Worm (Caenorhabditis elegans) whole organism, early embryonic: ENCODE data around the gene srh-31.

Experiments used
- B0310.2 ChIP-seq: sonication (generic microtip); optimal IDR thresholded peaks from 2 replicates; lab custom pipeline; 2016; ENCODE audit warnings: mild to moderate bottlenecking, missing genetic modification characterization, missing compliant biosample characterization
- F13C5.2 ChIP-seq: sonication (generic microtip); optimal IDR thresholded peaks from 2 replicates; lab custom pipeline; 2017; ENCODE audit warnings: mild to moderate bottlenecking, missing genetic modification characterization, inconsistent platforms, missing compliant biosample characterization
- aly-1 ChIP-seq: sonication (generic microtip); optimal IDR thresholded peaks from 2 replicates; lab custom pipeline; 2016; ENCODE audit warnings: missing genetic modification characterization, missing compliant biosample characterization
- ama-1 ChIP-seq: fragments of 150-350 bp; optimal IDR thresholded peaks from 2 replicates; lab custom pipeline; 2014
- ceh-13 ChIP-seq: fragments of 200-800 bp; sonication (Bioruptor generic); optimal IDR thresholded peaks from 2 replicates; lab custom pipeline; 2018; ENCODE audit warnings: mild to moderate bottlenecking, missing genetic modification characterization, missing compliant biosample characterization
- ceh-36 ChIP-seq: sonication (generic microtip); optimal IDR thresholded peaks from 2 replicates; lab custom pipeline; 2016; ENCODE audit warnings: missing genetic modification characterization, inconsistent platforms, missing compliant biosample characterization
- ets-7 ChIP-seq: sonication (generic microtip); optimal IDR thresholded peaks from 2 replicates; lab custom pipeline; 2016; ENCODE audit warnings: missing genotype, missing genetic modification characterization, missing compliant biosample characterization
- flt-1 ChIP-seq: fragments of 200-800 bp; sonication (Bioruptor generic); IDR thresholded peaks from 2 replicates; pipeline ENCODE4 v1.3.6; 2022; ENCODE audit warnings: missing genetic modification characterization, missing compliant biosample characterization
- hmbx-1 ChIP-seq: sonication (generic microtip); optimal IDR thresholded peaks from 2 replicates; lab custom pipeline; 2016; ENCODE audit warnings: mild to moderate bottlenecking, missing genetic modification characterization, missing compliant biosample characterization
- hmg-4 ChIP-seq: fragments of 200-800 bp; sonication (Bioruptor generic); optimal IDR thresholded peaks from 2 replicates; lab custom pipeline; 2018; ENCODE audit warnings: mild to moderate bottlenecking, missing genetic modification characterization, missing compliant biosample characterization
- hnd-1 ChIP-seq: sonication (generic microtip); optimal IDR thresholded peaks from 2 replicates; lab custom pipeline; 2016; ENCODE audit warnings: missing genetic modification characterization, missing compliant biosample characterization
- pes-1 ChIP-seq: fragments of 200-800 bp; sonication (Bioruptor generic); IDR thresholded peaks from 2 replicates; pipeline ENCODE4 v1.3.6; 2022; ENCODE audit warnings: missing genetic modification reagents, missing genetic modification characterization, missing compliant biosample characterization
- scrt-1 ChIP-seq: fragments of 200-800 bp; sonication (Bioruptor generic); IDR thresholded peaks from 2 replicates; pipeline ENCODE4 v1.3.6; 2022; ENCODE audit warnings: missing genetic modification characterization, missing compliant biosample characterization
- sea-1 ChIP-seq: fragments of 200-800 bp; sonication (Bioruptor generic); conservative IDR thresholded peaks from 2 replicates; pipeline ENCODE4 v1.3.6; 2022; ENCODE audit warnings: missing genetic modification characterization, missing compliant biosample characterization
- tbx-11 ChIP-seq: fragments of 200-800 bp; sonication (Bioruptor generic); IDR thresholded peaks from 2 replicates; pipeline ENCODE4 v1.3.6; 2022; ENCODE audit warnings: missing genetic modification characterization, missing compliant biosample characterization
- tbx-37 ChIP-seq: fragments of 200-800 bp; sonication (Bioruptor generic); conservative IDR thresholded peaks from 2 replicates; pipeline ENCODE4 v1.3.6; 2022; ENCODE audit warnings: missing genetic modification reagents, missing genetic modification characterization, missing compliant biosample characterization
- tra-4 ChIP-seq: sonication (generic microtip); optimal IDR thresholded peaks from 2 replicates; lab custom pipeline; 2017; ENCODE audit warnings: missing genetic modification characterization, missing compliant biosample characterization

The srh-31 gene

ce11 chrV:17690922-17691321, 16.2 kb upstream of the srh-31 start, which contains the start of gene F59A1.13:
Gene F59A1.13, minus strand, starts transcription at chrV:17691022.
- TF ChIP-seq B0310.2 (tag; lab: Kevin White, UChicago), result no peak
- no peak for TF ChIP-seq flt-1 (GFP tag; lab: Robert Waterston, UW)
- TF ChIP-seq scrt-1, result no peak
- TF ChIP-seq tbx-37, result no peak
- no peak for TF ChIP-seq hnd-1
- TF ChIP-seq sea-1 (GFP tag; lab: Robert Waterston, UW), result no peak
- TF ChIP-seq tra-4 (tag; lab: Kevin White, UChicago), result no peak
- TF ChIP-seq F13C5.2 (tag; lab: Kevin White, UChicago), result no peak
- TF ChIP-seq ceh-13 (GFP tag; lab: Kevin White, UChicago), result no peak
- TF ChIP-seq hmg-4, result no peak
- no peak for TF ChIP-seq aly-1 (tag; lab: Kevin White, UChicago)
- TF ChIP-seq hmbx-1 (tag; lab: Kevin White, UChicago), result no peak

DNA sequence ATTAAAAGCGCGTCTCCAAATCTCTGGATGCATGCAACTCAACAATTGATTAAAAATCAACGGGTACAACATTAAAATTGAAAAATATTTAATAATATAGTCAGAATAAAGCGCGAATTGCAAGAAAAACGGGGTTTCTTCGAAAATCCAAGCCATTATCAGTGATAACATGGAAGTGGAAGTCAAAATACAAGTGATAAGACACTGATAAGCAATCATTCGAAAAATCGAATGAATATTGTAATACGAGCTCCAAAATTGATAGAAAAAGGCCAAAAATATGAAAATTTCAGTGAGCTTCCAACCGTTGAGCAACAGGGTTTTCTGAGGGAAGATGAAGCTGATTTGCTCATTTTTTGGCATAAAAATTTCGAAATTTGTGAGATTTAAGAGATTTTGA, 12.9 kb upstream of the srh-31 start:
- no peak for TF ChIP-seq hmg-4
- no peak for TF ChIP-seq flt-1 (GFP tag; lab: Robert Waterston, UW)
- no peak for TF ChIP-seq ets-7
- TF ChIP-seq sea-1 (GFP tag; lab: Robert Waterston, UW), result no peak
- TF ChIP-seq tbx-37, result no peak
- TF ChIP-seq B0310.2 (tag; lab: Kevin White, UChicago), result no peak
- no peak for TF ChIP-seq F13C5.2 (tag; lab: Kevin White, UChicago)
- no peak for TF ChIP-seq ceh-13 (GFP tag; lab: Kevin White, UChicago)
- no peak for TF ChIP-seq pes-1
- no peak for TF ChIP-seq ama-1 (lab: Kevin White, UChicago)
- TF ChIP-seq tbx-11 (GFP tag; lab: Robert Waterston, UW), result no peak
- no peak for TF ChIP-seq aly-1 (tag; lab: Kevin White, UChicago)
- TF ChIP-seq hnd-1, result no peak
- TF ChIP-seq ceh-36 (tag; lab: Kevin White, UChicago), result no peak
- TF ChIP-seq scrt-1, result no peak
- no peak for TF ChIP-seq tra-4 (tag; lab: Kevin White, UChicago)
- TF ChIP-seq hmbx-1 (tag; lab: Kevin White, UChicago), result no peak

- TF ChIP-seq aly-1 (tag; lab: Kevin White, UChicago) (no peak), hmbx-1 (tag; lab: Kevin White, UChicago) (no peak), tbx-11 (GFP tag; lab: Robert Waterston, UW) (no peak), scrt-1 (no peak), F13C5.2 (tag; lab: Kevin White, UChicago) (no peak), pes-1 (no peak), tbx-37 (no peak), hmg-4 (no peak), ceh-13 (GFP tag; lab: Kevin White, UChicago) (no peak)
These were observed 11.3 kb upstream of the srh-31 start, which contains the start of gene Y26G10.1 for ce11 chrV:17695802-17696201. Gene Y26G10.1, minus strand, starts transcription at chrV:17695902.

DNA sequence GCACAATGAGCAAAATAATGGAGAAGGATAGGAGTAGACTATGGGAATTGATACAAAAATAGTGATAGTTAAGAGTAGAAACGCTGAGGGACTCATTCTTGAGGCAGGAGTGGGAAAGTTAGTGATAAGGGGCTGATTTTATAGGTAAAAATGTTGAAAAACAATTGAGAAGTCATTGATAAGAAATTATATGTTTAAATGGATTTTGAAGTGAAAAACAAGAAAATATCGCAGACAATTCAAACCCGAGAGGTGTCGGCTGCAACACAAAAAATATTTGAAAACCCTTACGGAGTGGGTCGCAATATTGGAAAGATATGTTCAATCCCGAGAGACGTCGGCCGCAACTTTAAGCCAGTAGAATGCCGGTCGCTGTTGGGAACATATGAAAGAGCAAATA, 10.4 kb upstream of the srh-31 start, which contains the start of gene spp-29:
Gene spp-29 (minus strand): TSS at position 101 of the 400 bp plus-strand sequence.
- TF ChIP-seq sea-1 (GFP tag; lab: Robert Waterston, UW) (no peak), aly-1 (tag; lab: Kevin White, UChicago) (no peak)

- no peak for TF ChIP-seq pes-1
- TF ChIP-seq scrt-1, result no peak
- TF ChIP-seq aly-1 (tag; lab: Kevin White, UChicago), result no peak
- no peak for TF ChIP-seq tbx-37
- no peak for TF ChIP-seq flt-1 (GFP tag; lab: Robert Waterston, UW)
- TF ChIP-seq tra-4 (tag; lab: Kevin White, UChicago), result no peak
- TF ChIP-seq ama-1 (lab: Kevin White, UChicago), result no peak
- TF ChIP-seq F13C5.2 (tag; lab: Kevin White, UChicago), result no peak
- TF ChIP-seq B0310.2 (tag; lab: Kevin White, UChicago), result no peak
These were observed 8.0 kb upstream of the srh-31 start, which contains the start of gene Y26G10.4 for ce11 chrV:17699097-17699496. Gene Y26G10.4, minus strand, starts transcription at chrV:17699197.

ce11 chrV:17699659-17700058, 7.5 kb upstream of the srh-31 start, which contains the start of gene Y26G10.6:
Gene Y26G10.6, plus strand, starts transcription at chrV:17699959.
- no peak for TF ChIP-seq scrt-1
- no peak for TF ChIP-seq B0310.2 (tag; lab: Kevin White, UChicago)
- TF ChIP-seq sea-1 (GFP tag; lab: Robert Waterston, UW), result no peak
- TF ChIP-seq aly-1 (tag; lab: Kevin White, UChicago), result no peak
- no peak for TF ChIP-seq ceh-36 (tag; lab: Kevin White, UChicago)
- no peak for TF ChIP-seq F13C5.2 (tag; lab: Kevin White, UChicago)
- TF ChIP-seq hmg-4, result no peak
- no peak for TF ChIP-seq ets-7
- no peak for TF ChIP-seq pes-1
- no peak for TF ChIP-seq tra-4 (tag; lab: Kevin White, UChicago)
- TF ChIP-seq flt-1 (GFP tag; lab: Robert Waterston, UW), result no peak
- TF ChIP-seq ceh-13 (GFP tag; lab: Kevin White, UChicago), result no peak
- TF ChIP-seq tbx-11 (GFP tag; lab: Robert Waterston, UW), result no peak
- no peak for TF ChIP-seq hnd-1
- no peak for TF ChIP-seq hmbx-1 (tag; lab: Kevin White, UChicago)
- TF ChIP-seq tbx-37, result no peak
- TF ChIP-seq ama-1 (lab: Kevin White, UChicago), result no peak

DNA sequence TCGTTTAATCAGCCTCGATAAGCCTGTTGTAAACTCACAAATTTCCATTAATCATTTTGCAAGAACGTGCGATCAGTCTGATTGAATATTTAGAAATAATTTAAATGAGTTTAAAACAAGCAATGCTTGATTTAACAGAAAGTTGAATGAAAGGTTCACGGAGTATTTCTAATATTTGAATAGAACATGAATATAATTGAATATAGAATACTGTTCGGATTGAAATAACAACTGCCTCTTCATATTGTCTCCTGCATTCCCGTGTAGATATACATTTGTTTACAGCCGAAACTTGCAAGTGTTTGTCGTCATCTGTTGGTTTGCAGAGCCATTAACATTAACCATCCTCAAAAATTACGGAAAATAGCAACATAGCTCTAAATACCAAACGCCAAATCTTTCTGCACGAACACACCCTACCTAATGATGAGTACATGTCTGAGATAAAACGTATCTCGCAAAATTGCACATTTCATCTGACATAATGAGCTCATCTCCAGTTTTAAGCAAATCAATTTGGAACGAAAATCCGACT, 6.3 kb upstream of the srh-31 start, which contains the start of the genes Y26G10.5 and srh-32:
Gene Y26G10.5 (minus strand): TSS at position 101 of the 535 bp plus-strand sequence.
Gene srh-32 (plus strand): TSS at position 485 of the 535 bp plus-strand sequence.
- TF ChIP-seq pes-1 (no peak), ceh-36 (tag; lab: Kevin White, UChicago) (no peak), ceh-13 (GFP tag; lab: Kevin White, UChicago) (no peak), tbx-11 (GFP tag; lab: Robert Waterston, UW) (no peak), sea-1 (GFP tag; lab: Robert Waterston, UW) (no peak), hmg-4 (no peak), tra-4 (tag; lab: Kevin White, UChicago) (no peak), ama-1 (lab: Kevin White, UChicago) (no peak), tbx-37 (no peak), F13C5.2 (tag; lab: Kevin White, UChicago) (no peak), flt-1 (GFP tag; lab: Robert Waterston, UW) (no peak), aly-1 (tag; lab: Kevin White, UChicago) (no peak), B0310.2 (tag; lab: Kevin White, UChicago) (no peak), ets-7 (no peak)
